Worm (Caenorhabditis elegans): Measurements from ENCODE around the gene Y51A2D.1.

DNA sequence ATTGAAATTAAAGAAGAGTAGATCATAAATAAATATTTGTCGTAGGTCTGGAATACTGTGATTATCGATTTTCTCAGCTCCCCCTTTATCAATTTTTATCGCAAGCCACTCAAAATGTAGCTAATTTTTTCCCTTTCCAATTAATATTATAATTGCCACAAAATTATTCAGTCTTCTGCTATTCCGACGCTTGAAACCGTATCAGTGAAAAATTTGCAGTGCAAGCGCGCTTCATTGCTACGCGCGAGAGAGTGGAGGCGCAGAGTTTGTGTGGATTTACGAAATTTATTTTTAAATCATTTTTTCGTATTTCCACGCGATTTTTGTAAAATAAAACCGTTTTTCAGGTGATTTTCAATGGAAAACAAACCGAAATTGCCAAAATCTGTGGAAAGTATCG lies 24.9 kb downstream of the Y51A2D.1 start, which contains the start of gene ints-5:
- TF ChIP-seq T22C8.4 (GFP tag; IDR thresholded peaks at IDR 0.05), result no peak
- TF ChIP-seq cog-1 (tag; optimal IDR thresholded peaks at IDR 0.05), result no peak
- TF ChIP-seq med-1 (GFP tag; optimal IDR thresholded peaks at IDR 0.05; ENCODE audit: insufficient read depth), result no peak
- no peak for TF ChIP-seq tab-1 (GFP tag; IDR thresholded peaks at IDR 0.05)
- no peak for TF ChIP-seq ztf-29 (GFP tag; IDR thresholded peaks at IDR 0.05)
